Worm (Caenorhabditis elegans): ENCODE results near the gene R13A5.11.

DNA sequence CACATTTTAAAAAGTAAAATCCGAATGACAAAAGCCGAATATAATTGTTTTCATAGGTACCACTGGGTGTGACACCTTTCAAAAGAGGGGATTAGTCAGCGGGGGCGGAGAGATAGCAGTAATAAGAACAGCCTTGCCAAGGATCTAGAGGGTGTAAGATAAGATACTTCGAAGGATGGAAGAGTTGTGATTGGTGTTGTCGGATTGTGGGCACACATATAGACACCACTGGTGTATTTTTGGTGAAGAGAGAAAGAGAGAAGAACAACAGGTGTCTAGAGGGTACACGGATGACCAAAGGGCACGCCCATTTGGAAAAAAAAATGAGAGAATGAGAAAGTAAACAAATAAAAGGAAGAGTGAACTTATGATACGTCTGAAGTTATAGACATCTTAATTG lies 47.9 kb downstream of the R13A5.11 start:
- no peak for TF ChIP-seq tbx-2 (tag; optimal IDR thresholded peaks at IDR 0.05)
- TF ChIP-seq ama-1 (optimal IDR thresholded peaks at IDR 0.05) = no peak
- TF ChIP-seq ets-4 (tag; optimal IDR thresholded peaks at IDR 0.05) = no peak
- TF ChIP-seq nhr-11 (tag; optimal IDR thresholded peaks at IDR 0.05) = no peak
- TF ChIP-seq pax-1 (tag; optimal IDR thresholded peaks at IDR 0.05) = no peak
- TF ChIP-seq rnt-1 (tag; optimal IDR thresholded peaks at IDR 0.05) = peak; percentile 20
- no peak for TF ChIP-seq unc-86 (tag; optimal IDR thresholded peaks at IDR 0.05)
- TF ChIP-seq ztf-16 (tag; optimal IDR thresholded peaks at IDR 0.05) = no peak
- no peak for TF ChIP-seq pqm-1 (tag; optimal IDR thresholded peaks at IDR 0.05)
- TF ChIP-seq nfya-1 (tag; optimal IDR thresholded peaks at IDR 0.05) = peak; percentile 18
- TF ChIP-seq pros-1 (tag; optimal IDR thresholded peaks at IDR 0.05) = no peak
- TF ChIP-seq unc-55 (GFP tag; optimal IDR thresholded peaks at IDR 0.05) = peak; percentile 33
- no peak for TF ChIP-seq unc-3 (GFP tag; conservative IDR thresholded peaks at IDR 0.05)
- TF ChIP-seq unc-3 (tag; optimal IDR thresholded peaks at IDR 0.05) = no peak
- TF ChIP-seq odd-2 (tag; optimal IDR thresholded peaks at IDR 0.05) = no peak
